Worm (Caenorhabditis elegans): Measurements from ENCODE around the gene Y73C8C.8.

DNA sequence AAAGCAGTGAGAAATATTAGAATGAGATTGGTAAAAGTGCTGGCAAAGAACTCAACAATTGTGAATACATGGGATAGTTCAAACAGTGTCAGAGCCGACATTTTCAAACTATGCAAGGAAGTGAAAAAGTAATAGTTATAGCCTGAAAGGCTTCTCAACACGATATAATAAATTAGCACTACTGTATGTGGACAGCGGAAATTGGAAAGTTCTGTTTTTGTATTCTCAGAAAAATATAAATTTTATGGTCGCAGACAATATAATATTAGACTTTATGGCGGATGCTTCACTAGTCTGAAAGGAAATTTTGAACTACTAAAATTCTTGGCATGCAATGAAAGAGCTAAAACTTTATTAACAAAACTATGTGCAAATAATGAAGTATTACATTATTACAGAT, 7.8 kb downstream of the Y73C8C.8 start, which contains the start of gene str-69:
- TF ChIP-seq lin-39 (tag; optimal IDR thresholded peaks at IDR 0.05) (no peak), aly-2 (tag; optimal IDR thresholded peaks at IDR 0.05) (no peak), ZK546.5 (tag; optimal IDR thresholded peaks at IDR 0.05) (no peak), ztf-4 (tag; optimal IDR thresholded peaks at IDR 0.05) (no peak), elt-1 (tag; optimal IDR thresholded peaks at IDR 0.05) (no peak), elt-3 (tag; optimal IDR thresholded peaks at IDR 0.05) (no peak), lin-15B (tag; optimal IDR thresholded peaks at IDR 0.05) (no peak), unc-39 (tag; optimal IDR thresholded peaks at IDR 0.05) (no peak), fkh-10 (GFP tag; optimal IDR thresholded peaks at IDR 0.05) (no peak), zag-1 (tag; optimal IDR thresholded peaks at IDR 0.05) (no peak)
